Worm (Caenorhabditis elegans): ENCODE data around the gene ZC376.8.

ZC376.8 gene

DNA sequence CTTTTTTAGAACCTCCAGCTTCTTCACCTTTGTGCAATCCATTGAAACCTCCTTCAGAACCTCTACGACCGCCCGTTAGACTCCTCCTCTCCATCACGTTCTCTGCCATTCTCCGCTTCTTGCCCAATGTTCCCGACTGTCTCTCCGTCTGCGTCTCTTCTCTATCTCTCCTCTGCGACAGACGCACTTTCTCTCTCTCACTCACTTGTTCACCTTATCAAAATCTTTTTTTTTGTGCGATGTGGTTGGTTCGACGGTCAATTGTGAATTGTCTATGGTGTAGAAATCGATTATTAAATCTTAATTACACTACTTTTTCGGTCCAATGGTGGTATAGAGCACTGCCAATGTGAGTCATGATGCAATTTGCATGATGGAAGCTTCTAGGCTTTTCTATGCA, 13.4 kb downstream of the ZC376.8 start, which contains the start of gene atfs-1 (continued):
- TF ChIP-seq daf-16 (GFP tag; optimal IDR thresholded peaks at IDR 0.05) (no peak), daf-16 (tag; optimal IDR thresholded peaks at IDR 0.05) (peak; percentile 65), jun-1 (tag; optimal IDR thresholded peaks at IDR 0.05) (no peak), nhr-77 (tag; optimal IDR thresholded peaks at IDR 0.05) (peak; percentile 69), ceh-32 (tag; optimal IDR thresholded peaks at IDR 0.05; ENCODE audit: poor library complexity) (no peak), zfp-2 (tag; optimal IDR thresholded peaks at IDR 0.05) (no peak), F49E8.2 (tag; optimal IDR thresholded peaks at IDR 0.05; ENCODE audit: borderline replicate concordance) (no peak), hlh-30 (tag; optimal IDR thresholded peaks at IDR 0.05; ENCODE audit: insufficient read depth) (peak; percentile 80), ama-1 (optimal IDR thresholded peaks at IDR 0.05) (peak; percentile 79), pha-4 (GFP tag; IDR thresholded peaks at IDR 0.05) (0 out of 2 replicates have a peak, but pooled peaks have one; percentile 45), pha-4 (tag; optimal IDR thresholded peaks at IDR 0.05) (peak; percentile 57), nhr-102 (tag; optimal IDR thresholded peaks at IDR 0.05) (peak; percentile 43), spr-1 (tag; optimal IDR thresholded peaks at IDR 0.05) (no peak), skn-1 (tag; optimal IDR thresholded peaks at IDR 0.05) (no peak), tag-97 (GFP tag; IDR thresholded peaks at IDR 0.05) (no peak), zag-1 (tag; optimal IDR thresholded peaks at IDR 0.05) (no peak), dve-1 (tag; optimal IDR thresholded peaks at IDR 0.05; ENCODE audit: insufficient read depth) (peak; percentile 93), mdt-29 (GFP tag; IDR thresholded peaks at IDR 0.05) (no peak), unc-62 (GFP tag; optimal IDR thresholded peaks at IDR 0.05 in 1 of 2) (peak in 1 of 2 experiments; percentile 75), unc-62 (tag; optimal IDR thresholded peaks at IDR 0.05) (no peak), hmg-1.1 (GFP tag; IDR thresholded peaks at IDR 0.05) (peak; percentile 88), pqm-1 (tag; optimal IDR thresholded peaks at IDR 0.05) (peak; percentile 75), nhr-28 (tag; optimal IDR thresholded peaks at IDR 0.05) (peak; percentile 94), Y105C5A.15 (GFP tag; IDR thresholded peaks at IDR 0.05) (no peak)

DNA sequence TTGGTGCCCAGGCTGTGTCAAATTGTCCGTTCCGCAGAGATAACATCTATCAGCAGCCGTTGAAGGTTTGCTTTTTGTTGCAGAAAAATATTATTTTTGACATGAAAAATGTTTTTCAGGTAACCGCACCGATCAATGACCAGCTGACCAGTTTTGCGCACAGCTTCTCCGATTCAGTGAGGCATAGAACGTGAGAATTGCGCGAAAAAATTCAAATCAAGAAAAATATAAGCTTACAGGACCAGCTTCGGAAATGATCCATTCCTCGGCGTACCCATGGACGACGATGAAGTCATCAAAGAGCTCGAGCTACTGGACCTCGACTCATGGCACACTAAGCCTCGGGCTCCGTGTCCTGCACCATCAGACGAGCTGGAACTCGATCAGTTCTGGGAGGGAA, 14.5 kb downstream of the ZC376.8 start:
- no peak for TF ChIP-seq nhr-10 (tag; optimal IDR thresholded peaks at IDR 0.05)
- TF ChIP-seq lin-38 (GFP tag; IDR thresholded peaks at IDR 0.05): 0 out of 2 replicates have a peak, but pooled peaks have one; percentile 12
- TF ChIP-seq hmg-1.1 (GFP tag; IDR thresholded peaks at IDR 0.05): 0 out of 2 replicates have a peak, but pooled peaks have one; percentile 26
- TF ChIP-seq pqm-1 (tag; optimal IDR thresholded peaks at IDR 0.05): no peak
- 0 out of 2 replicates have a peak, but pooled peaks have one; percentile 12 for TF ChIP-seq D1046.2 (GFP tag; IDR thresholded peaks at IDR 0.05)
- TF ChIP-seq egl-27 (tag; optimal IDR thresholded peaks at IDR 0.05): no peak
- no peak for TF ChIP-seq F44E2.7 (GFP tag; IDR thresholded peaks at IDR 0.05)
- peak; percentile 38; the same call in 1 of the 2 replicates for TF ChIP-seq set-16 (GFP tag; IDR thresholded peaks at IDR 0.05)
- 0 out of 2 replicates have a peak, but pooled peaks have one; percentile 14 for TF ChIP-seq dmd-6 (GFP tag; IDR thresholded peaks at IDR 0.05)
- no peak for TF ChIP-seq nhr-237 (tag; optimal IDR thresholded peaks at IDR 0.05)

DNA sequence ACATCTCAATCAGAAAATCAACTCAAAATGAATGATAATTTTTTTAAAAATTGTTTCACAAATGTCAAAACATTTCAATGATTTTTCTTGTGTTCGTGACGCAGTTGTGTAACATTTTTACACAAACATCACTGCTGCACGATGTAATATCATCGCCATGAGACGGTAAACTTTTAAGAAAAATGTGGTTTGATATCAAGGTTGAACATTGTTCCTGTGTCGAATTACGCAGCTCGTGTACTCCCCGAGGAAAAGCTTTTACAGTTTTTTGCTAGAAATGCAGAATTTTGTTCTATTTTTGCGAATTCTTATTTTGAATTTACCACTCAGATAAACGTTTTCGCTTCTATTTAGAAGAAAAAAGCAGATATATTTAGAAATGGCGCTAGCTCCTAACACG, 17.6 kb downstream of the ZC376.8 start:
- TF ChIP-seq hif-1 (tag; optimal IDR thresholded peaks at IDR 0.05) (peak in 1 of 2 experiments; percentile 41), arid-1 (GFP tag; conservative IDR thresholded peaks at IDR 0.05) (peak; percentile 49; the same call in 1 of the 2 replicates), dmd-8 (GFP tag; IDR thresholded peaks at IDR 0.05) (no peak), zfp-2 (tag; optimal IDR thresholded peaks at IDR 0.05) (no peak), daf-12 (tag; optimal IDR thresholded peaks at IDR 0.05) (no peak), ZK546.5 (tag; optimal IDR thresholded peaks at IDR 0.05) (no peak), hlh-11 (tag; optimal IDR thresholded peaks at IDR 0.05) (peak; percentile 54), unc-130 (GFP tag; optimal IDR thresholded peaks at IDR 0.05) (no peak), dve-1 (tag; optimal IDR thresholded peaks at IDR 0.05; ENCODE audit: insufficient read depth) (peak; percentile 23), mdt-29 (GFP tag; IDR thresholded peaks at IDR 0.05) (no peak), nhr-41 (GFP tag; IDR thresholded peaks at IDR 0.05) (no peak), ceh-28 (tag; optimal IDR thresholded peaks at IDR 0.05) (no peak), nhr-28 (tag; optimal IDR thresholded peaks at IDR 0.05) (peak; percentile 49), ceh-62 (tag; optimal IDR thresholded peaks at IDR 0.05) (no peak), madf-9 (GFP tag; conservative IDR thresholded peaks at IDR 0.05) (no peak), nhr-102 (tag; optimal IDR thresholded peaks at IDR 0.05) (peak; percentile 26), lir-3 (tag; optimal IDR thresholded peaks at IDR 0.05) (no peak), vab-7 (GFP tag; IDR thresholded peaks at IDR 0.05) (no peak), ZK337.2 (GFP tag; IDR thresholded peaks at IDR 0.05) (0 out of 2 replicates have a peak, but pooled peaks have one; percentile 5), ztf-7 (tag; optimal IDR thresholded peaks at IDR 0.05) (no peak), Y48G9A.11 (GFP tag; IDR thresholded peaks at IDR 0.05) (no peak), snpc-1.2 (GFP tag; IDR thresholded peaks at IDR 0.05) (no peak), lin-1 (GFP tag; IDR thresholded peaks at IDR 0.05) (peak; percentile 59; the same call in 1 of the 2 replicates)
